Worm (Caenorhabditis elegans) whole organism, L1 larva: ENCODE data around the gene dlst-1.

ENCODE experiments used
- alr-1 ChIP-seq: fragments of 200-800 bp; sonication (Bioruptor generic); optimal IDR thresholded peaks from 2 replicates; lab custom pipeline; 2018; ENCODE audit warnings: borderline replicate concordance, mild to moderate bottlenecking, missing genetic modification characterization, missing compliant biosample characterization
- ama-1 ChIP-seq: fragments of 150-350 bp; optimal IDR thresholded peaks from 2 replicates; lab custom pipeline; 2014
- ces-1 ChIP-seq: fragments of 150-350 bp; optimal IDR thresholded peaks from 2 replicates; lab custom pipeline; 2014; ENCODE audit warnings: missing biosample characterization, missing genetic modification reagents, missing genetic modification characterization
- fkh-10 ChIP-seq: sonication (generic microtip); optimal IDR thresholded peaks from 2 replicates; lab custom pipeline; 2017; ENCODE audit warnings: missing biosample characterization, missing genetic modification reagents, missing genetic modification characterization
- lsy-2 ChIP-seq, 2 experiments: fragments of 150-350 bp; optimal IDR thresholded peaks; 2 replicates each; lab custom pipeline; 2014; ENCODE audit warnings: missing biosample characterization in 2 of 2, missing genetic modification characterization in 2 of 2
- mdl-1 ChIP-seq, 2 experiments: fragments of 150-350 bp; optimal IDR thresholded peaks; 2 replicates each; lab custom pipeline; 2014 to 2017; ENCODE audit warnings: missing biosample characterization in 2 of 2, missing genetic modification characterization in 2 of 2, inconsistent platforms in 1 of 2
- nhr-11 ChIP-seq: fragments of 150-350 bp; optimal IDR thresholded peaks from 2 replicates; lab custom pipeline; 2014; ENCODE audit warnings: missing biosample characterization, missing genetic modification characterization
- nhr-28 ChIP-seq: fragments of 150-350 bp; optimal IDR thresholded peaks from 2 replicates; lab custom pipeline; 2014; ENCODE audit warnings: missing biosample characterization, missing genetic modification characterization
- pqm-1 ChIP-seq: sonication (generic microtip); optimal IDR thresholded peaks from 3 replicates; lab custom pipeline; 2017; ENCODE audit warnings: missing biosample characterization, missing genetic modification characterization
- skn-1 ChIP-seq: fragments of 150-350 bp; optimal IDR thresholded peaks from 2 replicates; lab custom pipeline; 2014; ENCODE audit warnings: missing biosample characterization, missing genetic modification characterization
- unc-62 ChIP-seq: fragments of 150-350 bp; optimal IDR thresholded peaks from 2 replicates; lab custom pipeline; 2014; ENCODE audit warnings: missing biosample characterization, missing genetic modification reagents, missing genetic modification characterization
- ztf-11 ChIP-seq, 2 experiments: sonication (generic microtip); optimal IDR thresholded peaks; 2 replicates each; lab custom pipeline; 2016 to 2017; ENCODE audit warnings: missing genetic modification characterization in 2 of 2, missing biosample characterization in 1 of 2, missing compliant biosample characterization in 1 of 2

DNA sequence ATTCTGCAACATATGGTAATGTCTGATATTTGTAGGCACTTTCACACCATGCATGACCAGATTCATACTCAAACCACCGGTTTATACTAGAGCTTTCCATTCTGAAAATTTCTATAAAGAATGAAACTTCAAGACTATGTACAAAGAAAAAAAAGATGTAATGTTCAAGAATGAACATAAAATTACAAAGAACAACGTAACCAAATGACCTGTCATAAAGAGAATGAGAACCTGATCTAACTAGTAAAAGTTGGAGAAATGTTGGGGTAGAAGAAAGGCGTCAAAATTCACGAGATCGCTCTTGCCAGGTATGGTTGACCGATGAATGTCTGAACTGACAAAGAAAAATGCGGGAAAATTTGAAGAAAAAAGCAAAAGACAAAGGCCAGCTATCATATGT lies 11.3 kb downstream of the dlst-1 start, which contains the start of gene W02F12.2:
- TF ChIP-seq lsy-2 (tag; optimal IDR thresholded peaks at IDR 0.05; lab: Kevin White, UChicago) (no peak), unc-62 (GFP tag; lab: Kevin White, UChicago) (no peak), pqm-1 (tag; lab: Kevin White, UChicago) (no peak), ces-1 (GFP tag; lab: Kevin White, UChicago) (no peak), fkh-10 (no peak), nhr-28 (tag; lab: Kevin White, UChicago) (no peak), alr-1 (tag; lab: Kevin White, UChicago) (no peak), mdl-1 (tag; optimal IDR thresholded peaks at IDR 0.05; lab: Kevin White, UChicago) (no peak), nhr-11 (tag; lab: Kevin White, UChicago) (no peak), ztf-11 (tag; optimal IDR thresholded peaks at IDR 0.05; lab: Kevin White, UChicago) (no peak), skn-1 (tag; lab: Kevin White, UChicago) (no peak), ama-1 (lab: Kevin White, UChicago) (no peak)
